Worm (Caenorhabditis elegans): ENCODE measurements around the gene vap-2.

ce11 chrX:10769959-10770358 lies 22.4 kb downstream of the vap-2 start:
- TF ChIP-seq lin-39 (tag; optimal IDR thresholded peaks at IDR 0.05): no peak
- TF ChIP-seq skn-1 (tag; optimal IDR thresholded peaks at IDR 0.05): no peak
- TF ChIP-seq ztf-4 (tag; optimal IDR thresholded peaks at IDR 0.05): no peak
- TF ChIP-seq fkh-10 (GFP tag; optimal IDR thresholded peaks at IDR 0.05): no peak
- no peak for TF ChIP-seq egl-5 (tag; optimal IDR thresholded peaks at IDR 0.05)
- no peak for TF ChIP-seq pqm-1 (tag; optimal IDR thresholded peaks at IDR 0.05)
- TF ChIP-seq zag-1 (tag; optimal IDR thresholded peaks at IDR 0.05): no peak

All from whole organism, L3 larva.